Comparison of ENCODE assay signal across 1 fruit fly cellular context in genomic region chr3R:5554082-5554481, dm6.
A peak's percentile ranks its signal among the peaks of the same experiment; 100 is the strongest.
TF ChIP-seq lines count a peak whose summit lies in the region.

TSS of gene Pcmt (minus strand) at chr3R:5554316.

TF ChIP-seq in whole organism, embryonic, 481 proteins besides CTCF, POLR2A, EP300 and RAD21 (continued from another document):
- 0 out of 3 replicates have a peak, but pooled peaks have one; percentile 41 for TF ChIP-seq CG6791 (GFP tag; IDR thresholded peaks at IDR 0.05; lab: Robert Waterston, UW; ENCODE audit: partially characterized antibody)
- no peak for TF ChIP-seq Trl (optimal IDR thresholded peaks at IDR 0.05; lab: Kevin White, UChicago)
- TF ChIP-seq Trl (GFP tag; optimal IDR thresholded peaks at IDR 0.05; lab: Kevin White, UChicago), result no peak
- TF ChIP-seq Doc3 (GFP tag; IDR thresholded peaks at IDR 0.05; lab: Robert Waterston, UW; ENCODE audit: partially characterized antibody), result 0 out of 3 replicates have a peak, but pooled peaks have one; percentile 50
- peak; percentile 37 for TF ChIP-seq amos (GFP tag; IDR thresholded peaks at IDR 0.05; lab: Robert Waterston, UW; ENCODE audit: partially characterized antibody)
- peak; percentile 50 for TF ChIP-seq CG1603 (tag; optimal IDR thresholded peaks at IDR 0.05; lab: Kevin White, UChicago)
- no peak for TF ChIP-seq CG4730 (GFP tag; IDR thresholded peaks at IDR 0.05; lab: Robert Waterston, UW)
- no peak for TF ChIP-seq pita (GFP tag; optimal IDR thresholded peaks at IDR 0.05; lab: Kevin White, UChicago)
- TF ChIP-seq Sry-β (GFP tag; optimal IDR thresholded peaks at IDR 0.05; lab: Kevin White, UChicago), result no peak
- peak; percentile 55; the same call in 1 of the 2 replicates for TF ChIP-seq Scr (GFP tag; IDR thresholded peaks at IDR 0.05; lab: Robert Waterston, UW; ENCODE audit: partially characterized antibody)
- TF ChIP-seq CG13424 (tag; optimal IDR thresholded peaks at IDR 0.05; lab: Kevin White, UChicago), result no peak
- peak; percentile 25; the same call in 1 of the 2 replicates for TF ChIP-seq CG13287 (GFP tag; IDR thresholded peaks at IDR 0.05; lab: Robert Waterston, UW; ENCODE audit: partially characterized antibody)
- TF ChIP-seq HLH4C (GFP tag; IDR thresholded peaks at IDR 0.05; lab: Robert Waterston, UW; ENCODE audit: partially characterized antibody), result no peak; the same call in 2 of the 3 replicates
- TF ChIP-seq ken (GFP tag; IDR thresholded peaks at IDR 0.05; lab: Robert Waterston, UW), result no peak
- TF ChIP-seq BEAF-32 (GFP tag; optimal IDR thresholded peaks at IDR 0.05; lab: Kevin White, UChicago), result peak; percentile 37
- TF ChIP-seq ewg (GFP tag; optimal IDR thresholded peaks at IDR 0.05; lab: Kevin White, UChicago), result no peak
- peak; percentile 63 for TF ChIP-seq stwl (tag; optimal IDR thresholded peaks at IDR 0.05; lab: Kevin White, UChicago)
- no peak for TF ChIP-seq tap (tag; optimal IDR thresholded peaks at IDR 0.05; lab: Kevin White, UChicago)
- no peak for TF ChIP-seq pum (GFP tag; optimal IDR thresholded peaks at IDR 0.05; lab: Kevin White, UChicago)
- no peak for TF ChIP-seq gsb-n (tag; optimal IDR thresholded peaks at IDR 0.05; lab: Kevin White, UChicago)
- TF ChIP-seq fd64A (GFP tag; optimal IDR thresholded peaks at IDR 0.05; lab: Kevin White, UChicago), result no peak
- TF ChIP-seq trem (tag; optimal IDR thresholded peaks at IDR 0.05; lab: Kevin White, UChicago), result peak; percentile 30
- TF ChIP-seq unc-4 (GFP tag; IDR thresholded peaks at IDR 0.05; lab: Robert Waterston, UW; ENCODE audit: partially characterized antibody), result 0 out of 2 replicates have a peak, but pooled peaks have one; percentile 32
- TF ChIP-seq row (GFP tag; IDR thresholded peaks at IDR 0.05; lab: Robert Waterston, UW), result peak; percentile 25; the same call in 2 of the 3 replicates
- no peak for TF ChIP-seq shn (GFP tag; optimal IDR thresholded peaks at IDR 0.05; lab: Kevin White, UChicago)
